Worm (Caenorhabditis elegans) whole organism, early embryonic: Measurements from ENCODE around the gene unc-41.

ENCODE experiments used
- B0310.2 ChIP-seq: sonication (generic microtip); optimal IDR thresholded peaks from 2 replicates; lab custom pipeline; 2016; ENCODE audit warnings: mild to moderate bottlenecking, missing genetic modification characterization, missing compliant biosample characterization
- F13C5.2 ChIP-seq: sonication (generic microtip); optimal IDR thresholded peaks from 2 replicates; lab custom pipeline; 2017; ENCODE audit warnings: mild to moderate bottlenecking, missing genetic modification characterization, inconsistent platforms, missing compliant biosample characterization
- aly-1 ChIP-seq: sonication (generic microtip); optimal IDR thresholded peaks from 2 replicates; lab custom pipeline; 2016; ENCODE audit warnings: missing genetic modification characterization, missing compliant biosample characterization
- ama-1 ChIP-seq: fragments of 150-350 bp; optimal IDR thresholded peaks from 2 replicates; lab custom pipeline; 2014
- ceh-13 ChIP-seq: fragments of 200-800 bp; sonication (Bioruptor generic); optimal IDR thresholded peaks from 2 replicates; lab custom pipeline; 2018; ENCODE audit warnings: mild to moderate bottlenecking, missing genetic modification characterization, missing compliant biosample characterization
- ceh-36 ChIP-seq: sonication (generic microtip); optimal IDR thresholded peaks from 2 replicates; lab custom pipeline; 2016; ENCODE audit warnings: missing genetic modification characterization, inconsistent platforms, missing compliant biosample characterization
- ets-7 ChIP-seq: sonication (generic microtip); optimal IDR thresholded peaks from 2 replicates; lab custom pipeline; 2016; ENCODE audit warnings: missing genotype, missing genetic modification characterization, missing compliant biosample characterization
- flt-1 ChIP-seq: fragments of 200-800 bp; sonication (Bioruptor generic); IDR thresholded peaks from 2 replicates; pipeline ENCODE4 v1.3.6; 2022; ENCODE audit warnings: missing genetic modification characterization, missing compliant biosample characterization
- hmbx-1 ChIP-seq: sonication (generic microtip); optimal IDR thresholded peaks from 2 replicates; lab custom pipeline; 2016; ENCODE audit warnings: mild to moderate bottlenecking, missing genetic modification characterization, missing compliant biosample characterization
- hmg-4 ChIP-seq: fragments of 200-800 bp; sonication (Bioruptor generic); optimal IDR thresholded peaks from 2 replicates; lab custom pipeline; 2018; ENCODE audit warnings: mild to moderate bottlenecking, missing genetic modification characterization, missing compliant biosample characterization
- hnd-1 ChIP-seq: sonication (generic microtip); optimal IDR thresholded peaks from 2 replicates; lab custom pipeline; 2016; ENCODE audit warnings: missing genetic modification characterization, missing compliant biosample characterization
- pes-1 ChIP-seq: fragments of 200-800 bp; sonication (Bioruptor generic); IDR thresholded peaks from 2 replicates; pipeline ENCODE4 v1.3.6; 2022; ENCODE audit warnings: missing genetic modification reagents, missing genetic modification characterization, missing compliant biosample characterization
- scrt-1 ChIP-seq: fragments of 200-800 bp; sonication (Bioruptor generic); IDR thresholded peaks from 2 replicates; pipeline ENCODE4 v1.3.6; 2022; ENCODE audit warnings: missing genetic modification characterization, missing compliant biosample characterization
- sea-1 ChIP-seq: fragments of 200-800 bp; sonication (Bioruptor generic); conservative IDR thresholded peaks from 2 replicates; pipeline ENCODE4 v1.3.6; 2022; ENCODE audit warnings: missing genetic modification characterization, missing compliant biosample characterization
- tbx-11 ChIP-seq: fragments of 200-800 bp; sonication (Bioruptor generic); IDR thresholded peaks from 2 replicates; pipeline ENCODE4 v1.3.6; 2022; ENCODE audit warnings: missing genetic modification characterization, missing compliant biosample characterization
- tbx-37 ChIP-seq: fragments of 200-800 bp; sonication (Bioruptor generic); conservative IDR thresholded peaks from 2 replicates; pipeline ENCODE4 v1.3.6; 2022; ENCODE audit warnings: missing genetic modification reagents, missing genetic modification characterization, missing compliant biosample characterization
- tra-4 ChIP-seq: sonication (generic microtip); optimal IDR thresholded peaks from 2 replicates; lab custom pipeline; 2017; ENCODE audit warnings: missing genetic modification characterization, missing compliant biosample characterization

Gene unc-41

DNA sequence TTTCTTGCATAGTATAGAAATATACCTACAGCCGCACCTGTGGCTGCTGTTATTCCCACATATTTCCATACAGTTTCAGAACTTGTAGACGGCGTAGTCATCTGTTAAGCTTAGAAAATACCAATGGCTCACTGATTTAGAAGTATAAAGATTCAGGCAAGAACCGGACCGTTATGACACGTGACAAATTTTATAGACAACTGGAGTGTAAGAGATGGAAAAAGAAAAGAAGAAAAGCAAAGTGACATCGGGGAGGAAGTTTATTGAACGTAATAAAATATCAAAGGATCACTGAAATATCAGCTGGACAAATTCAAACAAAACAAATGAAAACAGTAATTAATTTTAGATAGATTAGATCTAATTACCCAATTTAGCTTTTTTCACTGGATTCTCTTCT, 10.1 kb upstream of the unc-41 start, which contains the start of gene rmd-2:
Gene rmd-2, minus strand, starts transcription at position 101 of the 400 bp plus-strand sequence.
- TF ChIP-seq tbx-37 (GFP tag; lab: Robert Waterston, UW) (no peak), F13C5.2 (tag; lab: Kevin White, UChicago) (no peak), B0310.2 (no peak), flt-1 (no peak), ama-1 (lab: Kevin White, UChicago) (no peak), hmg-4 (no peak), ceh-13 (no peak), sea-1 (no peak), hmbx-1 (tag; lab: Kevin White, UChicago) (no peak), aly-1 (tag; lab: Kevin White, UChicago) (no peak), tra-4 (tag; lab: Kevin White, UChicago) (no peak), tbx-11 (GFP tag; lab: Robert Waterston, UW) (no peak), pes-1 (GFP tag; lab: Robert Waterston, UW) (no peak), scrt-1 (GFP tag; lab: Robert Waterston, UW) (no peak), ceh-36 (tag; lab: Kevin White, UChicago) (no peak)

DNA sequence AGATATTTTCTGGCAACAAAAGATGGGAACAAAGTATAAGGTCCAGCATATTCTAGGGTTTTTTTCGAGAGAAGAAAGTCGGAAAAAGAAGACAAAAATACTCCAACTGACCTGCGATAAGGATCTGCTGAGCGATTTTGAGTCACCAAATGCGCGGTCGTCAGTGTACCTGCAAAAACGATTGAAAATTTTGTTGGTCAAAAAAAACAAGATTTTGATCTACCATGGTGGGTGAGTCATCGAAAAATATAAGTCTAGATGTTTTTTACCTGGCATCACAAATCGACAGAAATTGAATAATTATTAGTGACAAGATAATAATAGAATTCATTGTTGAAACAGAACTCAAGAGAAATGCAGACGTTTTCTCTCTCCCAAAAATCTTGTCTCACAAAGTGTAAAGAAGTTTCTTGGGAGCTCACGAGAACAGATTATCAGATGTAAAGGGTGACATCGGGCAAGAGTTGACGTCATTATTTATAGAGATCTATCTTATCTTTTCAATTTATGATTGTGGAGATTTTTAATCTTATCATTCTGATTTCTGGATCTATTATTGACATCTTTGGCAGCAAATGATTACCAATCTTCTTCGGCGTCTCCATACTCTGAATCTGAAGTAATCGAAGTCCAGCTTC, 9.3 kb upstream of the unc-41 start:
- TF ChIP-seq hnd-1 (no peak), tbx-37 (GFP tag; lab: Robert Waterston, UW) (no peak), sea-1 (no peak), ceh-36 (tag; lab: Kevin White, UChicago) (no peak), scrt-1 (GFP tag; lab: Robert Waterston, UW) (no peak), F13C5.2 (tag; lab: Kevin White, UChicago) (no peak), hmbx-1 (tag; lab: Kevin White, UChicago) (no peak), tbx-11 (GFP tag; lab: Robert Waterston, UW) (no peak), flt-1 (no peak), pes-1 (GFP tag; lab: Robert Waterston, UW) (no peak), ama-1 (lab: Kevin White, UChicago) (no peak), ceh-13 (no peak), hmg-4 (no peak), aly-1 (tag; lab: Kevin White, UChicago) (no peak), ets-7 (tag; lab: Kevin White, UChicago) (no peak), B0310.2 (no peak), tra-4 (tag; lab: Kevin White, UChicago) (no peak)

DNA sequence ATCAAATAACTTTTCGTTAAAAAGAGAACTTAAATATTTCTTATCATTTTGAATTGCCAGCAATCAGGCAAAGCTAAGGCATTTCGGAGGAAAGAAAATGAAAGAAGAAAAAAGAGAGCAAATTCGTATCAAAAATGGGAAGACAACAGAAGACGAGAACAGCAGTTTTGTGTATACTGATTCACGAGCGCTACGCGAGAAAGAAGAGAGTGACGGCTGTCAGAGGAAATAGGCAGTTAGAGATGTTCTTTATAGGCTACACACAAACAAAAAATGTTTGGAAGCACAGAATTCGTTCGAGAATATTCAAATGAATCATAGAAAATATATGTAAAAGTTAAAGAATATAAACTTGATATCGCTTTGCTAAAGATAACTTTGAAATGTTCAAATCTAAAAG, 8.8 kb upstream of the unc-41 start:
- TF ChIP-seq ceh-36 (tag; lab: Kevin White, UChicago) (no peak), aly-1 (tag; lab: Kevin White, UChicago) (no peak), ets-7 (tag; lab: Kevin White, UChicago) (no peak), scrt-1 (GFP tag; lab: Robert Waterston, UW) (no peak), tbx-11 (GFP tag; lab: Robert Waterston, UW) (no peak), tbx-37 (GFP tag; lab: Robert Waterston, UW) (no peak), hnd-1 (no peak), ceh-13 (no peak), hmg-4 (no peak), hmbx-1 (tag; lab: Kevin White, UChicago) (no peak), flt-1 (no peak), B0310.2 (no peak), F13C5.2 (tag; lab: Kevin White, UChicago) (no peak), tra-4 (tag; lab: Kevin White, UChicago) (no peak), sea-1 (no peak), pes-1 (GFP tag; lab: Robert Waterston, UW) (no peak), ama-1 (lab: Kevin White, UChicago) (no peak)

DNA sequence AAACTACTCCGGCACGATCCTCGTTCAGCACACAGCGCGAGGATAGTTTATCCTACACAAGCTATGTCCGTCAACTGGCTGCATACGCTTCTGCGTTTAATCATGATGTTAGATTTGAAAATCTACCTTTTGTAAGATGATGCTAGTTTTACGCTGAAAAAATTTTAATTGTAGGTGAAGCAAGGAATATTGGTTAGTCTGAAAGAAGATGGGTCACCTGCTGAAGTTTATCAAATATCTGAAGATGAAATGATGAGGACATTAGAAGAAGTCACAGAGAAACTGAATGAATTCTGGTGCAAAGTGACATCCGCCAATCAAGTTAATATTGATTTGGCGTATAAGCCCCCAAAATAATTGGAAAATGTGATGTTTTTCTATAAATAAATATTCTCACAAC, 7.5 kb upstream of the unc-41 start:
- TF ChIP-seq flt-1: no peak

DNA sequence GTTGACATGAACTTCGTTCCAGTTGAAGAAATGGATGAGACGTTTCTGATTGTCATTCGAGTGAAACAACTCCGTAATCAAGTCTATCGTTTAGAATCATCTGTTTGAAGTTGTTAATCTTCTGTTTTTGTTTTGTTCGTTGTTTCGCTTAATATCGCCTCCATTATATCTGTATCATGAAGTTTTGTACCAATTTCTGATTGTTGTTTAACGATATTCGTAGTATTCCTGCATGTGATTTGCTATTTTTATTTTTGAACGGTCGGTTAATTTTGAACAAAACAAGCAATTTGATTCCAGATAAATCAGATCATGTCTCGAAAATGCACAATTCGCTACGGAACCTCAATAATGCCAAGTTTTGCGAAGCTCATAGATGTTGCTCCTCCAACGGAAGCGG, 6.5 kb upstream of the unc-41 start, which contains the start of gene C27H6.9:
Gene C27H6.9, plus strand, starts transcription at position 301 of the 400 bp plus-strand sequence.
- TF ChIP-seq flt-1: no peak

DNA sequence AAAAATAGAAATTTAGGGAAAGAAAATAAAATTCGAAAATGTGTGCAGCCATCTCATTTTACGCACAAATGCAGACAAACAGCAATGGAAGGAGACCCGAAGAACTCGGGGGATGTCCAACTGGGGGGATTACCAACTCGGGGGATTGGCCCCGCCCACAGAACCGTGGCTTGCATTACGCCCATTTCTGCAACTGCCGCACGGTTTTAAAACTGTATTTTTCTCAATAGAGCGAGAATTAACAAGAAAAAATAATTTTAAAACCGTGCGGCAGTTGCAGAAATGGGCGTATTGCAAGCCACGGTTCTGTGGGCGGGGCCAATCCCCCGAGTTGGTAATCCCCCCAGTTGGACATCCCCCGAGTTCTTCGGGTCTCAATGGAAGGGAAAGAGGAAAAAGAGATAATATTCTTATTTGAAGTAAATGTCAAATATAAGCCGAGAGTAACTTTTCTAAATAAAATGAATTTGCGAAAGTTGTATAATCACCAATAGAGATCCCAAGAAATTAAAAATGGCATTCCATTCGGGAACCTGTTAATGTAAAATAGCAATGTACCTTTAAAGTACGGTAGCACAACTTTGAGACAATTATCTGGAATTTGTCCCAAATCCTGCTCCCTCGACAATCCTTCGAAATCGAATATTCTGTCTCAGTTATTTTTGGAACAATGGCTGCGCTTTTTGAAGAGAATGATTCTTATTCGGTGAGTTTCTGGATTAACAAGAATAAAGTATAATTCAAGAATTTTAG, 4.9 kb upstream of the unc-41 start, which contains the start of the genes ruvb-1 and tofu-1:
Gene ruvb-1, minus strand, starts transcription at position 72 of the 753 bp plus-strand sequence.
Gene tofu-1, plus strand, starts transcription at position 417 of the 753 bp plus-strand sequence.
- TF ChIP-seq ceh-36 (tag; lab: Kevin White, UChicago) (peak; percentile 39), F13C5.2 (tag; lab: Kevin White, UChicago) (peak; percentile 21), tbx-37 (GFP tag; lab: Robert Waterston, UW) (peak; percentile 31; the same call in 1 of the 2 replicates), sea-1 (0 out of 2 replicates have a peak, but pooled peaks have one; percentile 46)

DNA sequence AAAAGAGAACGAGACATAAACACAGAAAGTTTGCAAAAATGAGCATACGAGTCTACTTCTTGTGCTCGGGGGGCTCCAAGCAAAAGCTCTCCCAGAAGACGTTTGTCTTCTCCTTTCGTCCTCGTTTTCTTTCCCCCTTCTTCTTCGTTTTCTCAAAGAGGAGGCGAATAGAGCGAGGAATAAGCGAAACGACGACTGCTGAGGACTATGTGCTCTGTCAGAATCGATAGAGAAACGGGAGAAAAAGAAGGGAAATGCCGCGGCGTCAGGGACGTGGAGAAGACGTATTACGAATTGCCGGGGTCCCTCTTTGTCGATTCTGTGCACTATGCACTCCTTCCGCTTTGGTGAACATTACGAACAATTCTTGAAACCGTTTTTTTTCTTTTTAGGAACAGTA, 2.4 kb upstream of the unc-41 start:
- no peak for TF ChIP-seq aly-1 (tag; lab: Kevin White, UChicago)
- TF ChIP-seq hmg-4: peak; percentile 22

DNA sequence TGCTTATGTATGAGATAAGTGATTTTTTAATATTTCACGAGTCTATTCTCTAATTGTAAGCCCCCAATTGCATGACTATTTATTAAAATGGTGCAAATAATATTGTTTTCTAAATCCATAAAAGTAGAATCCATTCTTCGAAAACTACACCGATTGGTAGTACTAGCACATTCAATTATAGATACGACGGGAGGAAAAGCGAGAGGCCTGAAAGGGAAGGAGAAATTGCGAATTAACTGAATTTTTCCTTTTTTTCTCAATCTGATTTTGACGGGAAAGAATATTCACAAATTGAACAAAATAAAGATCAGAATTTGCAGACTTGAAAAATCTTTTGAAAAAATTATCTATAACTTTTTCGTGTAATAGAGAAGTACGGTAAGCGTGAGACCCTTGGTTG, 1.2 kb upstream of the unc-41 start:
- TF ChIP-seq scrt-1 (GFP tag; lab: Robert Waterston, UW) (no peak), ama-1 (lab: Kevin White, UChicago) (no peak), tbx-11 (GFP tag; lab: Robert Waterston, UW) (no peak), flt-1 (no peak), pes-1 (GFP tag; lab: Robert Waterston, UW) (no peak), hmbx-1 (tag; lab: Kevin White, UChicago) (no peak), ceh-36 (tag; lab: Kevin White, UChicago) (no peak), sea-1 (no peak), aly-1 (tag; lab: Kevin White, UChicago) (no peak), B0310.2 (no peak), ceh-13 (no peak), ets-7 (tag; lab: Kevin White, UChicago) (no peak), tbx-37 (GFP tag; lab: Robert Waterston, UW) (no peak), hnd-1 (no peak), F13C5.2 (tag; lab: Kevin White, UChicago) (no peak), hmg-4 (no peak), tra-4 (tag; lab: Kevin White, UChicago) (no peak)
